Worm (Caenorhabditis elegans) whole organism, early embryonic: ENCODE data around the gene trx-3.

Experiments
- B0310.2 ChIP-seq: sonication (generic microtip); optimal IDR thresholded peaks from 2 replicates; lab custom pipeline; 2016; ENCODE audit warnings: mild to moderate bottlenecking, missing genetic modification characterization, missing compliant biosample characterization
- F13C5.2 ChIP-seq: sonication (generic microtip); optimal IDR thresholded peaks from 2 replicates; lab custom pipeline; 2017; ENCODE audit warnings: mild to moderate bottlenecking, missing genetic modification characterization, inconsistent platforms, missing compliant biosample characterization
- aly-1 ChIP-seq: sonication (generic microtip); optimal IDR thresholded peaks from 2 replicates; lab custom pipeline; 2016; ENCODE audit warnings: missing genetic modification characterization, missing compliant biosample characterization
- ama-1 ChIP-seq: fragments of 150-350 bp; optimal IDR thresholded peaks from 2 replicates; lab custom pipeline; 2014
- ceh-13 ChIP-seq: fragments of 200-800 bp; sonication (Bioruptor generic); optimal IDR thresholded peaks from 2 replicates; lab custom pipeline; 2018; ENCODE audit warnings: mild to moderate bottlenecking, missing genetic modification characterization, missing compliant biosample characterization
- ceh-36 ChIP-seq: sonication (generic microtip); optimal IDR thresholded peaks from 2 replicates; lab custom pipeline; 2016; ENCODE audit warnings: missing genetic modification characterization, inconsistent platforms, missing compliant biosample characterization
- ets-7 ChIP-seq: sonication (generic microtip); optimal IDR thresholded peaks from 2 replicates; lab custom pipeline; 2016; ENCODE audit warnings: missing genotype, missing genetic modification characterization, missing compliant biosample characterization
- flt-1 ChIP-seq: fragments of 200-800 bp; sonication (Bioruptor generic); IDR thresholded peaks from 2 replicates; pipeline ENCODE4 v1.3.6; 2022; ENCODE audit warnings: missing genetic modification characterization, missing compliant biosample characterization
- hmbx-1 ChIP-seq: sonication (generic microtip); optimal IDR thresholded peaks from 2 replicates; lab custom pipeline; 2016; ENCODE audit warnings: mild to moderate bottlenecking, missing genetic modification characterization, missing compliant biosample characterization
- hmg-4 ChIP-seq: fragments of 200-800 bp; sonication (Bioruptor generic); optimal IDR thresholded peaks from 2 replicates; lab custom pipeline; 2018; ENCODE audit warnings: mild to moderate bottlenecking, missing genetic modification characterization, missing compliant biosample characterization
- hnd-1 ChIP-seq: sonication (generic microtip); optimal IDR thresholded peaks from 2 replicates; lab custom pipeline; 2016; ENCODE audit warnings: missing genetic modification characterization, missing compliant biosample characterization
- pes-1 ChIP-seq: fragments of 200-800 bp; sonication (Bioruptor generic); IDR thresholded peaks from 2 replicates; pipeline ENCODE4 v1.3.6; 2022; ENCODE audit warnings: missing genetic modification reagents, missing genetic modification characterization, missing compliant biosample characterization
- scrt-1 ChIP-seq: fragments of 200-800 bp; sonication (Bioruptor generic); IDR thresholded peaks from 2 replicates; pipeline ENCODE4 v1.3.6; 2022; ENCODE audit warnings: missing genetic modification characterization, missing compliant biosample characterization
- sea-1 ChIP-seq: fragments of 200-800 bp; sonication (Bioruptor generic); conservative IDR thresholded peaks from 2 replicates; pipeline ENCODE4 v1.3.6; 2022; ENCODE audit warnings: missing genetic modification characterization, missing compliant biosample characterization
- tbx-11 ChIP-seq: fragments of 200-800 bp; sonication (Bioruptor generic); IDR thresholded peaks from 2 replicates; pipeline ENCODE4 v1.3.6; 2022; ENCODE audit warnings: missing genetic modification characterization, missing compliant biosample characterization
- tbx-37 ChIP-seq: fragments of 200-800 bp; sonication (Bioruptor generic); conservative IDR thresholded peaks from 2 replicates; pipeline ENCODE4 v1.3.6; 2022; ENCODE audit warnings: missing genetic modification reagents, missing genetic modification characterization, missing compliant biosample characterization
- tra-4 ChIP-seq: sonication (generic microtip); optimal IDR thresholded peaks from 2 replicates; lab custom pipeline; 2017; ENCODE audit warnings: missing genetic modification characterization, missing compliant biosample characterization

trx-3 gene

DNA sequence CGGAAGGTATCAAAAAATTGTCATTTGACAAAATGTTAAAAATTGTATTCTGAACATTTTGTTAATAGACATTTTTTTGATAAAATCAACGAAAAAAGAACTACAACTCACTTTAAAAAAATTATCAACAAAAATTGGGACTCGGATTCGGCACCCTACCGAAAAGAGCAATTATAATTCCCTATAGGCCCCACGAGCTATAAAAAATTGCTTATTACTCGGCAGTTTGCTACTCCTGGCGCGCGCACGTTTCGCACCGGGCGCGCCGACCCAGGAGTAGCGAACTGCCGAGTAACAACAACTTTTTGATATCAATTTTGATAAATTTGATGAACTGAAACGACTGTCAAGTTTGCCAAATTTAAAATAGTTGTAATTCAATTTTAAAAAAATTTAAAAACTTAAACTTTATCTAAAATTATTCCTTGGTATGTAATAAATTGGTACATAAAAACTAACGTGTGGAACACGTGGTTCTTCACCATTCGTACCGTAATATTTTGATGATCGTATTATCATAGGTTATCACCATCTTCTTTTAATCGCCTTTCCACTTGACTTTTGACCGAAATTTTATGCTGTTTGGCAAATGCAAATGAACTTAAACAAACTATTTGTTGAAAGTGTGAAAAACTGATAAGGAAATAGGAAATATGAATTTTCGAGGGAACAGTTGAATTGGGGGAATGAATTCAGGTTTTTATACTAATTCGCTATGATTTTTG lies 11.3 kb upstream of the trx-3 start:
- no peak for TF ChIP-seq ets-7 (tag; lab: Kevin White, UChicago)
- no peak for TF ChIP-seq pes-1 (GFP tag; lab: Robert Waterston, UW)
- TF ChIP-seq ama-1 = no peak
- no peak for TF ChIP-seq flt-1 (GFP tag; lab: Robert Waterston, UW)
- no peak for TF ChIP-seq F13C5.2 (tag; lab: Kevin White, UChicago)
- TF ChIP-seq tra-4 (tag; lab: Kevin White, UChicago) = no peak
- TF ChIP-seq ceh-36 (tag; lab: Kevin White, UChicago) = no peak
- no peak for TF ChIP-seq ceh-13 (GFP tag; lab: Kevin White, UChicago)

DNA sequence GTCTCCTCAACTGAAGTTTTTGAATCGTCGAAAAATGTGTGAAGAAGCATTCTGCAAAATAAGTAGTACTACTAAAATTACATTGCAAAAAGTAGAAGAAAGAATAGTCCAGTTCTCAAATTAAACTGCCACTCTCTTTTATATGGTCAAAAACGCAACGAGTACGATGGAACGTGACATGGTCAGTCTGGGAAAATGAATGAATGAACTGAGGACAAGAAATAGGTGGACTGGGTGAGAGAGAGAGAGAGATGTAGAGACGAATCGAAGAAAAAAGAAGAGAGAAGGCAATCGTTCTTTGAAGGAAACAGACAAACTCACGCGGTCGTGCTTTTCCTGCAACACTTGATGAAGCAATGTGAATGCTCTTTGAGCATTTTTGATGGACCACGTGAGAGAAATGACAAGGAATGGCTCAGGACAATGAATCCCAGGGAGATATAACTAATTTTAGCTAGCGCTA lies 9.8 kb upstream of the trx-3 start, which contains the start of gene M01H9.3:
Gene M01H9.3 (minus strand): TSS at position 51 of the 463 bp plus-strand sequence.
- TF ChIP-seq aly-1 (tag; lab: Kevin White, UChicago) = no peak
- TF ChIP-seq B0310.2 = no peak
- no peak for TF ChIP-seq ama-1
- TF ChIP-seq pes-1 (GFP tag; lab: Robert Waterston, UW) = no peak

DNA sequence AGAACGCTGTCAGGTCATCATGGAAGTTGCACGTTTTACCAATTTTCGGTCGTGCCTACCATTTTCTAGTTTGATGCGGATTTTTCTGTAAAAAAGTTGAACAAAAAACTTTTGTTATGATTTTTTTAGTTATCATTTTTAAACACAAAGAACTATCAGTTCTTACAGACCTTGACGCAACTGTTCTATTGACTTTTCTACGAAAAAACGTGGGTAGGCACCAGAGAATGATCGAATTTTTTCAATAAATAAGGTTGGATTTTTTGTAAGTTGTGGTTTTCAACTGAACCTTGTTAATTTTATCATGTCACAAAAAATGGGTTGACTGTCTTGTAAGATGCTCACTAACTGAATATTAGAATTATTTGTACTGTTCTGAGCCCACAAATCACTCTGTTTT lies 8.2 kb upstream of the trx-3 start:
- no peak for TF ChIP-seq sea-1 (GFP tag; lab: Robert Waterston, UW)
- TF ChIP-seq ama-1 = no peak
- no peak for TF ChIP-seq F13C5.2 (tag; lab: Kevin White, UChicago)
- TF ChIP-seq flt-1 (GFP tag; lab: Robert Waterston, UW) = no peak
- TF ChIP-seq hmbx-1 (tag; lab: Kevin White, UChicago) = no peak
- TF ChIP-seq ceh-13 (GFP tag; lab: Kevin White, UChicago) = no peak
- TF ChIP-seq tra-4 (tag; lab: Kevin White, UChicago) = no peak
- no peak for TF ChIP-seq tbx-11

DNA sequence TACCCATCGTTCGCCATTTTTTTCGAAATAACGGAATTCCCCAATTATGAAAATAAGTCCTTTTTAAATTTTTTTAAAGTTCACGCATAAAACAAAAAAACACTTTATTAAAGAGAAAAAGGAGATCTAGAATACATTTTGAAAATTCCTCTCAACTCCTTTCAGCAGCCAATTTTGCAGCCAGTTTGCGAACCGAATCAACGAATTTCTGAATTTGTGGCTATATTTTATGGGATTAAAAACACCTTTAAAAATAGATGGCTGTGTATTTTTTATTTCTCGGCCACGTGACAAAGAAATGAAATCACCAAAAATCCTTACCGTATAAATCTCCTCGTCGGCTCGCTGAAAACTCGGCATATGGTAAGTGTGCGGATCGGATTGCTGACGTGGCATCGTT lies 6.8 kb upstream of the trx-3 start, which contains the start of gene M01H9.10:
Gene M01H9.10 (minus strand): TSS at position 101 of the 400 bp plus-strand sequence.
- TF ChIP-seq F13C5.2 (tag; lab: Kevin White, UChicago) (no peak), tra-4 (tag; lab: Kevin White, UChicago) (no peak), ama-1 (no peak), hmg-4 (GFP tag; lab: Kevin White, UChicago) (no peak), flt-1 (GFP tag; lab: Robert Waterston, UW) (no peak), ceh-13 (GFP tag; lab: Kevin White, UChicago) (no peak), ets-7 (tag; lab: Kevin White, UChicago) (no peak), tbx-11 (no peak), tbx-37 (GFP tag; lab: Robert Waterston, UW) (no peak), hnd-1 (tag; lab: Kevin White, UChicago) (no peak), pes-1 (GFP tag; lab: Robert Waterston, UW) (no peak), hmbx-1 (tag; lab: Kevin White, UChicago) (no peak)

DNA sequence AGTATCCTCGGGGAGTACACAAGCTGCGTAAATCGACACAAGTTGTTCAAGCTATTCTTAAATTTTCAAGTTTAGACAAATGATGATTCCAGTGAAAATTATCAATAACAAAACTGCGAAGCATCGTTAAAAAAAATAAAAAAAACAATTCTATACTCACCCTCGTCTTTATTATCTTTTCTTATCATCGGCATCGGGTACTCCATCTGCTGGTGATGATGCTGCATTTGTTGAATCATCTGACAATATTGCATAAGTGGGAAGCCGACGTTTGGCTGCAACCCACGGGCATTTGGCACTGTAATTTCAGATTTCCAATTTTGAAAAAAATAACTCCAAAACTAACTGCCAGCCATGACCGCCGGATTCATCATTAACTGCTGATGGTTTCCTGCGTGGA lies 5.5 kb upstream of the trx-3 start:
- TF ChIP-seq sea-1 (GFP tag; lab: Robert Waterston, UW) = no peak
- no peak for TF ChIP-seq hmg-4 (GFP tag; lab: Kevin White, UChicago)
- no peak for TF ChIP-seq pes-1 (GFP tag; lab: Robert Waterston, UW)

DNA sequence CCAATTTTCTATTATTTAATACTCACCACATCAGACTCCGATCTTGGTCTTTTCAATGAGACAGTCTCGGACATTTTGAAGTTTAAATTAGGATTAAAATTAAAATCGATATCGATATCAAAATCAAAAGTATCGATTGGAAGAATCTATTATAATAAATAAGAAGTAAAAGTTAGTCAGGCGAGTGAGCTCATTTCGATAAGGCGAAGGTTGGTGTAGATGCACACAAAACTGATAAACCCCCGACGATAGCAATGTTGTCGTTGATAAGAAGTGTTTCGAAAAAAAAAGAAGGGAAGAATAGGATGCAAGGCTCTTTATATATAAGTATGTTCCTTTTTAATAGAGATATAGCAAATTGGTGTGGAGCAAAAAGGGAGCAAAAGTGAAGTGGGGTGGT lies 4.3 kb upstream of the trx-3 start, which contains the start of gene M01H9.4:
Gene M01H9.4 (minus strand): TSS at position 379 of the 400 bp plus-strand sequence.
- no peak for TF ChIP-seq ceh-36 (tag; lab: Kevin White, UChicago)
- TF ChIP-seq scrt-1 (GFP tag; lab: Robert Waterston, UW) = no peak
- no peak for TF ChIP-seq F13C5.2 (tag; lab: Kevin White, UChicago)
- no peak for TF ChIP-seq flt-1 (GFP tag; lab: Robert Waterston, UW)
- TF ChIP-seq tbx-37 (GFP tag; lab: Robert Waterston, UW) = no peak
- no peak for TF ChIP-seq ama-1
- no peak for TF ChIP-seq tbx-11
- no peak for TF ChIP-seq ceh-13 (GFP tag; lab: Kevin White, UChicago)
- TF ChIP-seq pes-1 (GFP tag; lab: Robert Waterston, UW) = no peak

DNA sequence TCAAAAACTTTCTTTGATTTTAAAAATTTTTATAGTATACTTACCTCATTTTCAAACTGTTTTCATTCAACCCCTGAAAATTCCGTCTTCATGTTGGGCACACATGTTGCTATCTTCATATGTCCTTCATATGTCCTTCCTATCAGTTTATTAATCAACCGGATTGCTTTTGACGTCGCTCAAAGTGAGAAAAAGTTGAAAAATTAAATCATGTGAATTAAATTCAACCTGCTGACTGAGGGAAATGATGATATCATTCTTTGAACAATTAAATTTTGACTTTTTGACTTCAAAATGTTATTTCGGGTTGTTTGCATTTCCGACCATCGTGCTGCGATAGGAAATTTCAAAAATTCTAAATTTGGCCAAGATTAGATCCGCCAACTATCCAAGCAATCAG lies 2.3 kb upstream of the trx-3 start:
- no peak for TF ChIP-seq tbx-11
- no peak for TF ChIP-seq hmbx-1 (tag; lab: Kevin White, UChicago)
- TF ChIP-seq ets-7 (tag; lab: Kevin White, UChicago) = no peak
- no peak for TF ChIP-seq B0310.2
- no peak for TF ChIP-seq ceh-13 (GFP tag; lab: Kevin White, UChicago)
- TF ChIP-seq aly-1 (tag; lab: Kevin White, UChicago) = no peak
- no peak for TF ChIP-seq ama-1
- no peak for TF ChIP-seq ceh-36 (tag; lab: Kevin White, UChicago)
- TF ChIP-seq hmg-4 (GFP tag; lab: Kevin White, UChicago) = no peak
- no peak for TF ChIP-seq tra-4 (tag; lab: Kevin White, UChicago)
- no peak for TF ChIP-seq tbx-37 (GFP tag; lab: Robert Waterston, UW)
- TF ChIP-seq F13C5.2 (tag; lab: Kevin White, UChicago) = no peak
- TF ChIP-seq sea-1 (GFP tag; lab: Robert Waterston, UW) = no peak
- no peak for TF ChIP-seq pes-1 (GFP tag; lab: Robert Waterston, UW)
- TF ChIP-seq flt-1 (GFP tag; lab: Robert Waterston, UW) = no peak
- no peak for TF ChIP-seq scrt-1 (GFP tag; lab: Robert Waterston, UW)
- no peak for TF ChIP-seq hnd-1 (tag; lab: Kevin White, UChicago)
